Fruit fly (Drosophila melanogaster) whole organism, embryonic: ENCODE data around the gene Ptp99A.

Experiments
- Blimp-1 ChIP-seq: fragments of 200-800 bp; sonication (Bioruptor generic); optimal IDR thresholded peaks from 3 replicates; lab custom pipeline; 2018; ENCODE audit warnings: missing biosample characterization, missing genetic modification characterization, mild to moderate bottlenecking, moderate library complexity, missing genetic modification reagents
- CG10274 ChIP-seq: fragments of 200-800 bp; sonication (Bioruptor generic); optimal IDR thresholded peaks from 3 replicates; lab custom pipeline; 2017; ENCODE audit warnings: missing biosample characterization, mild to moderate bottlenecking, missing genetic modification characterization
- CG10654 ChIP-seq: fragments of 200-800 bp; sonication (Bioruptor generic); optimal IDR thresholded peaks from 2 replicates; lab custom pipeline; 2016; ENCODE audit warnings: missing biosample characterization, missing genetic modification characterization
- CG11247 ChIP-seq: fragments of 200-800 bp; sonication (Bioruptor generic); IDR thresholded peaks from 2 replicates; pipeline ENCODE4 v1.3.6; 2022; ENCODE audit warnings: missing biosample characterization, missing genetic modification characterization
- CG11504 ChIP-seq: fragments of 200-800 bp; sonication (Bioruptor generic); optimal IDR thresholded peaks from 3 replicates; lab custom pipeline; 2019; ENCODE audit warnings: missing biosample characterization, mild to moderate bottlenecking, missing genetic modification characterization, moderate library complexity
- CG1233 ChIP-seq: fragments of 200-800 bp; sonication (Bioruptor generic); optimal IDR thresholded peaks from 4 replicates; lab custom pipeline; 2018; ENCODE audit warnings: missing biosample characterization, mild to moderate bottlenecking, missing genetic modification characterization
- CG14014 ChIP-seq: fragments of 200-800 bp; sonication (Bioruptor generic); IDR thresholded peaks from 2 replicates; pipeline ENCODE4 v1.3.6; 2022; ENCODE audit warnings: missing biosample characterization, missing genetic modification characterization
- CG14710 ChIP-seq: fragments of 200-800 bp; sonication (Bioruptor generic); optimal IDR thresholded peaks from 3 replicates; lab custom pipeline; 2019; ENCODE audit warnings: missing biosample characterization, mild to moderate bottlenecking, missing genetic modification characterization, moderate library complexity
- CG1529 ChIP-seq: fragments of 200-800 bp; sonication (Bioruptor generic); optimal IDR thresholded peaks from 3 replicates; lab custom pipeline; 2018; ENCODE audit warnings: missing biosample characterization, missing genetic modification characterization
- CG1603 ChIP-seq: fragments of 200-800 bp; sonication (Bioruptor generic); optimal IDR thresholded peaks from 2 replicates; lab custom pipeline; 2019; ENCODE audit warnings: missing biosample characterization, mild to moderate bottlenecking, missing genetic modification characterization, moderate library complexity
- CG16863 ChIP-seq: fragments of 200-800 bp; sonication (Bioruptor generic); optimal IDR thresholded peaks from 3 replicates; lab custom pipeline; 2016; ENCODE audit warnings: missing biosample characterization, missing genetic modification characterization
- CG17385 ChIP-seq: fragments of 200-800 bp; sonication (Bioruptor generic); optimal IDR thresholded peaks from 3 replicates; lab custom pipeline; 2018; ENCODE audit warnings: missing biosample characterization, mild to moderate bottlenecking, missing genetic modification characterization
- CG17612 ChIP-seq: fragments of 200-800 bp; sonication (Bioruptor generic); IDR thresholded peaks from 2 replicates; pipeline ENCODE4 v1.3.6; 2022; ENCODE audit warnings: missing biosample characterization, missing genetic modification characterization
- CG30403 ChIP-seq: fragments of 200-800 bp; sonication (Bioruptor generic); optimal IDR thresholded peaks from 3 replicates; lab custom pipeline; 2016; ENCODE audit warnings: missing biosample characterization, missing genetic modification characterization
- CG31388 ChIP-seq: fragments of 200-800 bp; sonication (Bioruptor generic); optimal IDR thresholded peaks from 2 replicates; lab custom pipeline; 2016; ENCODE audit warnings: missing biosample characterization, missing genetic modification characterization
- CG32772 ChIP-seq: fragments of 200-800 bp; sonication (Bioruptor generic); IDR thresholded peaks from 2 replicates; pipeline ENCODE4 v1.3.6; 2022; ENCODE audit warnings: missing biosample characterization, missing genetic modification characterization
- CG3407 ChIP-seq: fragments of 200-800 bp; sonication (Bioruptor generic); optimal IDR thresholded peaks from 2 replicates; lab custom pipeline; 2018; ENCODE audit warnings: missing biosample characterization, mild to moderate bottlenecking, missing genetic modification characterization
- CG6683 ChIP-seq: fragments of 200-800 bp; sonication (Bioruptor generic); optimal IDR thresholded peaks from 2 replicates; lab custom pipeline; 2017; ENCODE audit warnings: missing biosample characterization, mild to moderate bottlenecking, missing genetic modification characterization, missing genetic modification reagents
- CG6813 ChIP-seq: fragments of 200-800 bp; sonication (Bioruptor generic); optimal IDR thresholded peaks from 2 replicates; lab custom pipeline; 2017; ENCODE audit warnings: missing biosample characterization, missing genetic modification characterization, mild to moderate bottlenecking, moderate library complexity, missing genetic modification reagents
- CG7271 ChIP-seq: fragments of 200-800 bp; sonication (Bioruptor generic); optimal IDR thresholded peaks from 2 replicates; lab custom pipeline; 2018; ENCODE audit warnings: missing biosample characterization, mild to moderate bottlenecking, missing genetic modification characterization, moderate library complexity
- CG7786 ChIP-seq: fragments of 200-800 bp; sonication (Bioruptor generic); optimal IDR thresholded peaks from 2 replicates; lab custom pipeline; 2016; ENCODE audit warnings: missing biosample characterization, missing genetic modification characterization
- CG9797 ChIP-seq: fragments of 200-800 bp; sonication (Bioruptor generic); optimal IDR thresholded peaks from 3 replicates; lab custom pipeline; 2018; ENCODE audit warnings: missing biosample characterization, mild to moderate bottlenecking, missing genetic modification characterization
- Doc3 ChIP-seq: fragments of 200-800 bp; sonication (Bioruptor generic); IDR thresholded peaks from 3 replicates; pipeline ENCODE4 v1.3.6; 2022; ENCODE audit warnings: missing biosample characterization, missing genetic modification characterization; ENCODE audit not compliant: partially characterized antibody
- E2f1 ChIP-seq: fragments of 200-800 bp; sonication (Bioruptor generic); IDR thresholded peaks from 2 replicates; pipeline ENCODE4 v1.3.6; 2022; ENCODE audit warnings: missing biosample characterization, missing genetic modification characterization
- Elba2 ChIP-seq: fragments of 200-800 bp; sonication (Bioruptor generic); optimal IDR thresholded peaks from 3 replicates; lab custom pipeline; 2016; ENCODE audit warnings: missing biosample characterization, missing genetic modification characterization
- H2.0 ChIP-seq: fragments of 200-800 bp; sonication (Bioruptor generic); IDR thresholded peaks from 2 replicates; pipeline ENCODE4 v1.3.6; 2022; ENCODE audit warnings: missing biosample characterization, missing genetic modification characterization
- Hr39 ChIP-seq: fragments of >200 bp; optimal IDR thresholded peaks from 2 replicates; lab custom pipeline; 2017
- Hr78 ChIP-seq, 2 experiments: fragments of 200-800 bp in 1 of 2; fragments of >200 bp in 1 of 2; sonication (Bioruptor generic) in 1 of 2; optimal IDR thresholded peaks; 2 replicates each; lab custom pipeline; 2017 to 2019; ENCODE audit warnings: missing biosample characterization in 2 of 2, missing genetic modification characterization in 2 of 2, mild to moderate bottlenecking in 1 of 2, moderate library complexity in 1 of 2
- Lhr ChIP-seq: fragments of 200-800 bp; sonication (Bioruptor generic); optimal IDR thresholded peaks from 3 replicates; lab custom pipeline; 2017; ENCODE audit warnings: mild to moderate bottlenecking, missing biosample characterization, missing genetic modification reagents, missing genetic modification characterization
- MBD-R2 ChIP-seq: fragments of 200-800 bp; sonication (Bioruptor generic); IDR thresholded peaks from 2 replicates; pipeline ENCODE4 v1.3.6; 2022; ENCODE audit warnings: missing biosample characterization, missing genetic modification characterization
- MTF-1 ChIP-seq: fragments of 200-800 bp; sonication (Bioruptor generic); optimal IDR thresholded peaks from 2 replicates; lab custom pipeline; 2018; ENCODE audit warnings: missing biosample characterization, mild to moderate bottlenecking, missing genetic modification characterization, borderline replicate concordance
- Nf-YB ChIP-seq: fragments of 200-800 bp; sonication (Bioruptor generic); optimal IDR thresholded peaks from 3 replicates; lab custom pipeline; 2019; ENCODE audit warnings: missing biosample characterization, mild to moderate bottlenecking, missing genetic modification characterization, moderate library complexity
- Rx ChIP-seq: fragments of 200-800 bp; sonication (Bioruptor generic); IDR thresholded peaks from 2 replicates; pipeline ENCODE4 v1.3.6; 2022; ENCODE audit warnings: missing biosample characterization, missing genetic modification characterization
- Trl ChIP-seq, 3 experiments: fragments of >200 bp in 2 of 3; fragments of 200-800 bp in 1 of 3; sonication (Bioruptor generic) in 1 of 3; optimal IDR thresholded peaks; 2 replicates in 1 of 3; 3 replicates in 2 of 3; lab custom pipeline; 2016 to 2017; ENCODE audit warnings: missing biosample characterization in 1 of 3, missing genetic modification characterization in 1 of 3
- amos ChIP-seq: fragments of 200-800 bp; sonication (Bioruptor generic); IDR thresholded peaks from 2 replicates; pipeline ENCODE4 v1.3.6; 2022; ENCODE audit warnings: missing biosample characterization, missing genetic modification characterization; ENCODE audit not compliant: partially characterized antibody
- ap ChIP-seq: fragments of 200-800 bp; sonication (Bioruptor generic); IDR thresholded peaks from 2 replicates; pipeline ENCODE4 v1.3.6; 2022; ENCODE audit warnings: missing biosample characterization, missing genetic modification characterization
- btn ChIP-seq: fragments of 200-800 bp; sonication (Bioruptor generic); optimal IDR thresholded peaks from 2 replicates; lab custom pipeline; 2016; ENCODE audit warnings: missing biosample characterization, missing genetic modification characterization
- cas ChIP-seq: fragments of 200-800 bp; sonication (Bioruptor generic); IDR thresholded peaks from 2 replicates; pipeline ENCODE4 v1.3.6; 2022; ENCODE audit warnings: missing biosample characterization, missing genetic modification characterization
- crc ChIP-seq: fragments of 200-800 bp; sonication (Bioruptor generic); optimal IDR thresholded peaks from 2 replicates; lab custom pipeline; 2016; ENCODE audit warnings: missing biosample characterization, missing genetic modification characterization
- crol ChIP-seq: fragments of 200-800 bp; sonication (Bioruptor generic); IDR thresholded peaks from 2 replicates; pipeline ENCODE4 v1.3.6; 2022; ENCODE audit warnings: missing biosample characterization, missing genetic modification characterization
- ind ChIP-seq: fragments of 200-800 bp; sonication (Bioruptor generic); optimal IDR thresholded peaks from 3 replicates; lab custom pipeline; 2016; ENCODE audit warnings: missing biosample characterization, missing genetic modification characterization
- lbe ChIP-seq: fragments of 200-800 bp; sonication (Bioruptor generic); optimal IDR thresholded peaks from 2 replicates; lab custom pipeline; 2016; ENCODE audit warnings: missing biosample characterization, mild to moderate bottlenecking, missing genetic modification characterization
- lov ChIP-seq, 2 experiments: fragments of 200-800 bp in 1 of 2; fragments of >200 bp in 1 of 2; sonication (Bioruptor generic) in 1 of 2; IDR thresholded peaks in 1 of 2; optimal IDR thresholded peaks in 1 of 2; 2 replicates in 1 of 2; 3 replicates in 1 of 2; pipeline versions ENCODE4 v1.3.6 to Lab custom; 2017 to 2022; ENCODE audit warnings: missing biosample characterization in 1 of 2, missing genetic modification characterization in 1 of 2
- nom ChIP-seq: fragments of 200-800 bp; sonication (Bioruptor generic); optimal IDR thresholded peaks from 2 replicates; lab custom pipeline; 2017; ENCODE audit warnings: missing biosample characterization, missing genetic modification characterization, mild to moderate bottlenecking, moderate library complexity, missing genetic modification reagents
- seq ChIP-seq: fragments of 200-800 bp; sonication (Bioruptor generic); IDR thresholded peaks from 2 replicates; pipeline ENCODE4 v1.3.6; 2022; ENCODE audit warnings: missing biosample characterization, missing genetic modification characterization
- stc ChIP-seq: fragments of 200-800 bp; sonication (Bioruptor generic); IDR thresholded peaks from 2 replicates; pipeline ENCODE4 v1.3.6; 2022; ENCODE audit warnings: missing biosample characterization, missing genetic modification characterization
- sug ChIP-seq: fragments of 200-800 bp; optimal IDR thresholded peaks from 2 replicates; lab custom pipeline; 2019; ENCODE audit warnings: missing biosample characterization, mild to moderate bottlenecking, missing genetic modification characterization, moderate library complexity
- tap ChIP-seq: fragments of 200-800 bp; optimal IDR thresholded peaks from 3 replicates; lab custom pipeline; 2019; ENCODE audit warnings: missing biosample characterization, mild to moderate bottlenecking, missing genetic modification characterization, moderate library complexity
- tgo ChIP-seq: fragments of 200-800 bp; sonication (Bioruptor generic); IDR thresholded peaks from 3 replicates; pipeline ENCODE4 v1.3.6; 2022; ENCODE audit warnings: missing biosample characterization, missing genetic modification characterization
- vnd ChIP-seq: fragments of 200-800 bp; sonication (Bioruptor generic); IDR thresholded peaks from 3 replicates; pipeline ENCODE4 v1.3.6; 2022; ENCODE audit warnings: missing biosample characterization, missing genetic modification characterization; ENCODE audit not compliant: partially characterized antibody

The Ptp99A gene

DNA sequence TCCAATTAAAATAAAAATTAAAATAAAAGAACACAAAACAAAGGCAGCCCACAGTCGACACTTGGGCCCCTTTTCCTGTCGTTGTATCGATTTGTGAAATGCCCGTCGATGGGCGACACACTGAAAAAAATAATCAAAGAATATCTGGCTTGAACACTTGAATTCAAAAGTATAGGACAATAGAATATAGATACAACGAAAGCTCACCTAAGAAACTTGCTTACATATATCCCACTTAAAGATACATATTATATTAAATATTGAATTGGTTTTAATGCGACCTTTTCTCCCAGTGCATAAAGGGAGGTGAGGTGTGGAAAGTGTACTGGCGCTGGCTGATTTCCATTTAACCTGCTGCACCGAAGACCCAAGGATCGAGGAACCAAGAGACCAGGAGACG lies 144.7 kb downstream of the Ptp99A start (continued):
- TF ChIP-seq lov (optimal IDR thresholded peaks at IDR 0.05; lab: Kevin White, UChicago) (no peak), lov (GFP tag; IDR thresholded peaks at IDR 0.05; lab: Robert Waterston, UW) (peak; percentile 56; the same call in 1 of the 3 replicates), CG1233 (GFP tag; lab: Kevin White, UChicago) (peak; percentile 36), tgo (GFP tag; lab: Robert Waterston, UW) (no peak; the same call in 2 of the 3 replicates), seq (GFP tag; lab: Robert Waterston, UW) (peak; percentile 22; the same call in 1 of the 2 replicates), ind (GFP tag; lab: Kevin White, UChicago) (no peak), cas (GFP tag; lab: Robert Waterston, UW) (no peak), MTF-1 (peak; percentile 28), CG6813 (GFP tag; lab: Kevin White, UChicago) (no peak), ap (GFP tag; lab: Robert Waterston, UW) (0 out of 2 replicates have a peak, but pooled peaks have one; percentile 31), Rx (GFP tag; lab: Robert Waterston, UW) (peak; percentile 22; the same call in 1 of the 2 replicates), btn (no peak), Blimp-1 (GFP tag; lab: Kevin White, UChicago) (peak; percentile 62), Hr39 (lab: Kevin White, UChicago) (no peak), CG7271 (tag; lab: Kevin White, UChicago) (peak; percentile 54), H2.0 (no peak), E2f1 (GFP tag; lab: Robert Waterston, UW) (peak; percentile 40; the same call in 1 of the 2 replicates), CG1603 (tag; lab: Kevin White, UChicago) (peak; percentile 64), Lhr (peak; percentile 10), CG10274 (GFP tag; lab: Kevin White, UChicago) (no peak), CG6683 (GFP tag; lab: Kevin White, UChicago) (no peak), Hr78 (GFP tag; optimal IDR thresholded peaks at IDR 0.05; lab: Kevin White, UChicago) (no peak), CG17385 (GFP tag; lab: Kevin White, UChicago) (no peak), CG14710 (tag; lab: Kevin White, UChicago) (peak; percentile 76), CG16863 (GFP tag; lab: Kevin White, UChicago) (no peak), lbe (GFP tag; lab: Kevin White, UChicago) (peak; percentile 15), CG14014 (GFP tag; lab: Robert Waterston, UW) (no peak), CG31388 (peak; percentile 36), MBD-R2 (GFP tag; lab: Robert Waterston, UW) (no peak), Trl (optimal IDR thresholded peaks at IDR 0.05; lab: Kevin White, UChicago) (no peak), Trl (GFP tag; optimal IDR thresholded peaks at IDR 0.05; lab: Kevin White, UChicago) (no peak), CG17612 (GFP tag; lab: Robert Waterston, UW) (no peak), sug (tag; lab: Kevin White, UChicago) (no peak), vnd (GFP tag; lab: Robert Waterston, UW) (no peak), CG9797 (GFP tag; lab: Kevin White, UChicago) (no peak), amos (no peak), CG7786 (GFP tag; lab: Kevin White, UChicago) (no peak), crol (GFP tag; lab: Robert Waterston, UW) (no peak), stc (GFP tag; lab: Robert Waterston, UW) (0 out of 2 replicates have a peak, but pooled peaks have one; percentile 35), CG30403 (GFP tag; lab: Kevin White, UChicago) (peak; percentile 44), CG10654 (GFP tag; lab: Kevin White, UChicago) (peak; percentile 44), CG3407 (GFP tag; lab: Kevin White, UChicago) (peak; percentile 8), CG32772 (GFP tag; lab: Robert Waterston, UW) (peak; percentile 58), Doc3 (no peak), crc (GFP tag; lab: Kevin White, UChicago) (no peak), Nf-YB (GFP tag; lab: Kevin White, UChicago) (peak; percentile 36), CG11247 (GFP tag; lab: Robert Waterston, UW) (no peak), tap (tag; lab: Kevin White, UChicago) (peak; percentile 58), nom (peak; percentile 32), CG1529 (GFP tag; lab: Kevin White, UChicago) (peak; percentile 1), Elba2 (GFP tag; lab: Kevin White, UChicago) (peak; percentile 11), CG11504 (tag; lab: Kevin White, UChicago) (peak; percentile 64)
